Fruit fly (Drosophila melanogaster) whole organism, pupa: ENCODE measurements around the gene NELF-B.

ENCODE experiments used
- CG12605 ChIP-seq: fragments of 200-800 bp; sonication (Bioruptor generic); IDR thresholded peaks from 2 replicates; pipeline ENCODE4 v1.3.6; 2022; ENCODE audit warnings: missing biosample characterization, missing genetic modification characterization
- CG13204 ChIP-seq: fragments of 200-800 bp; sonication (Bioruptor generic); optimal IDR thresholded peaks from 2 replicates; lab custom pipeline; 2018; ENCODE audit warnings: missing biosample characterization, mild to moderate bottlenecking, missing genetic modification characterization, moderate library complexity
- CG14655 ChIP-seq: fragments of 200-800 bp; sonication (Bioruptor generic); optimal IDR thresholded peaks from 3 replicates; lab custom pipeline; 2017; ENCODE audit warnings: mild to moderate bottlenecking, missing biosample characterization, missing genetic modification reagents, missing genetic modification characterization
- CG15710 ChIP-seq: fragments of 200-800 bp; sonication (Bioruptor generic); optimal IDR thresholded peaks from 2 replicates; lab custom pipeline; 2018; ENCODE audit warnings: missing biosample characterization, mild to moderate bottlenecking, missing genetic modification characterization, moderate library complexity
- CG17806 ChIP-seq: fragments of 200-800 bp; sonication (Bioruptor generic); optimal IDR thresholded peaks from 2 replicates; lab custom pipeline; 2018; ENCODE audit warnings: missing biosample characterization, mild to moderate bottlenecking, missing genetic modification characterization, moderate library complexity
- CG32121 ChIP-seq: fragments of 200-800 bp; sonication (Bioruptor generic); IDR thresholded peaks from 2 replicates; pipeline ENCODE4 v1.3.6; 2022; ENCODE audit warnings: missing biosample characterization, missing genetic modification characterization
- CG8159 ChIP-seq: fragments of 200-800 bp; sonication (Bioruptor generic); optimal IDR thresholded peaks from 3 replicates; lab custom pipeline; 2018; ENCODE audit warnings: missing biosample characterization, mild to moderate bottlenecking, missing genetic modification characterization, moderate library complexity
- CG8301 ChIP-seq: fragments of 200-800 bp; sonication (Bioruptor generic); optimal IDR thresholded peaks from 2 replicates; lab custom pipeline; 2018; ENCODE audit warnings: missing biosample characterization, mild to moderate bottlenecking, missing genetic modification characterization
- CG9948 ChIP-seq: fragments of 200-800 bp; sonication (Bioruptor generic); optimal IDR thresholded peaks from 2 replicates; lab custom pipeline; 2018; ENCODE audit warnings: missing biosample characterization, mild to moderate bottlenecking, missing genetic modification characterization, moderate library complexity
- EcR ChIP-seq: fragments of 200-800 bp; sonication (Bioruptor generic); optimal IDR thresholded peaks from 3 replicates; lab custom pipeline; 2019; ENCODE audit warnings: missing biosample characterization, missing genetic modification characterization, mild to moderate bottlenecking, moderate library complexity, missing genetic modification reagents
- Pif1A ChIP-seq: fragments of 200-800 bp; sonication (Bioruptor generic); optimal IDR thresholded peaks from 3 replicates; lab custom pipeline; 2016; ENCODE audit warnings: missing biosample characterization, missing genetic modification characterization
- gl ChIP-seq: fragments of 200-800 bp; sonication (Bioruptor generic); optimal IDR thresholded peaks from 2 replicates; lab custom pipeline; 2018; ENCODE audit warnings: missing biosample characterization, mild to moderate bottlenecking, missing genetic modification characterization
- rn ChIP-seq: fragments of 200-800 bp; sonication (Bioruptor generic); IDR thresholded peaks from 2 replicates; pipeline ENCODE4 v1.3.6; 2022; ENCODE audit warnings: missing biosample characterization, missing genetic modification characterization

DNA sequence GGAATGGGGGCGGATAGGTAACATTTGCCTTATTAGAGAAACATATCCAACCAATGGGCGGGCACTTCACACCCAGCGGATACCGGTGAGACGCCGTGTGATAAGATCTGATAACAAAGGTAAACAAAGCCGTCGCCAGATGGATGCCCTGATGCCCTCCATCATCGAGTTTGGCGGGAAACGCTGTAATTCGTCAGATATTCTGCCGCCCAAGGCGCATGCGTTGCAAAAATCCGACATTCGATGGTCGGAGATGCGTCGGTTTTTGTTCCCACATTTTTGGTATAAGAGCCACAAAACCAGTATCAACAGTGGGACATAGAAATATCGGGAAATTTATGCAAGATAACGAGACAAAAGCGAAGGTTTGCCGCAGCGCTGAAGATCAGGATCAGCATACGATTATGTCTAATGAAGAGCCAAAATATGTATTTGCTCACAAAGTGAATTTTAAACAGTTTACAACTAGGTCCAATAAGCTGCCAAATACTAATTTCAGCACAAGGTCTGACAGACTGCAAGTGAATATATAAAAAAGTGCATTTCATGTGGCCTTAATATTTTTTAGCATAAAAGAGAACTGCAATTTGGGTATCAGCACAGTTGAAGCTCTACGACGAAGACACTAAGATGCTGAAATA lies 40.1 kb upstream of the NELF-B start, which contains the start of gene CG34338:
- TF ChIP-seq EcR (no peak), gl (tag; lab: Kevin White, UChicago) (no peak), CG17806 (no peak), CG12605 (GFP tag; lab: Robert Waterston, UW) (no peak), CG13204 (GFP tag; lab: Kevin White, UChicago) (no peak), CG14655 (GFP tag; lab: Kevin White, UChicago) (no peak), CG9948 (no peak), CG15710 (no peak), CG8301 (tag; lab: Kevin White, UChicago) (no peak), Pif1A (GFP tag; lab: Kevin White, UChicago) (no peak), rn (GFP tag; lab: Robert Waterston, UW) (no peak), CG32121 (GFP tag; lab: Robert Waterston, UW) (no peak), CG8159 (tag; lab: Kevin White, UChicago) (no peak)
